Fruit fly (Drosophila melanogaster): ENCODE measurements around the gene ed.

ed gene

DNA sequence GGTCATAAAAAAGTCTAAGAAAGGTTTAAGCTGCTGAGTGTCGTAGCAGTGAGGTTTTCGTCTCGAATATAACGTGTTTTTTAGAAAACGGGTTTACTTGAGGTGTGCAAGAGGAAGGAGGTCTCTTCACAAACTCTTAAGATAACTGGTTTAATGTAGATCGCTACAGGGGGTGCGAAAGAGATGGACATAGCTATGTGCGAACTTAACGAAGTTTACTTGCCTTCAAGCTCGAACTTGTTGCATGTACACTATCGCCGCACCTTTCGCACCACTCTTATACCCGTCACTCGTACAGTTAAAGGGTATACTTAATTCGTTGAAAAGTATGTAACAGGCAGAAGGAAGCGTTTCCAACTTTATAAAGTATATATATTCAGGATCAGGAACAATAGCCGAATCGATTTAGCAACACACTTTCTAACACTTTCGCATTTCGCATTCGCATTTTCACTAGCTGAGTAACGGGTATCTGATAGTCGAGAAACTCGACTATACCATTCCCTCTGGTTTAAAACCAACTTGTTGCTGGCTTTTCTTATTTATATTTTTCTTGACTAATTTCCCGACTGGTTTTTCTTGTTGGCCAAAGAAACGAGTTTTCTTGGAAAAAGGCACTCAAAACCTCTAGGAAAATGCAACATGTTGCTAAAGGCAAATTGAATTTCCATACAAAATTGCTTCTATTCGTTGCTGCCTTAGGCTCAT, 787 bp upstream of the ed start (continued):
- TF ChIP-seq Hmr (GFP tag; optimal IDR thresholded peaks at IDR 0.05) (peak; percentile 67), ERR (GFP tag; optimal IDR thresholded peaks at IDR 0.05) (peak; percentile 57), Fer3 (tag; optimal IDR thresholded peaks at IDR 0.05) (peak; percentile 76), Dbx (GFP tag; IDR thresholded peaks at IDR 0.05) (peak; percentile 77; the same call in 2 of the 3 replicates), Sin3A (optimal IDR thresholded peaks at IDR 0.05) (no peak), CG1233 (GFP tag; optimal IDR thresholded peaks at IDR 0.05) (peak; percentile 78)

DNA sequence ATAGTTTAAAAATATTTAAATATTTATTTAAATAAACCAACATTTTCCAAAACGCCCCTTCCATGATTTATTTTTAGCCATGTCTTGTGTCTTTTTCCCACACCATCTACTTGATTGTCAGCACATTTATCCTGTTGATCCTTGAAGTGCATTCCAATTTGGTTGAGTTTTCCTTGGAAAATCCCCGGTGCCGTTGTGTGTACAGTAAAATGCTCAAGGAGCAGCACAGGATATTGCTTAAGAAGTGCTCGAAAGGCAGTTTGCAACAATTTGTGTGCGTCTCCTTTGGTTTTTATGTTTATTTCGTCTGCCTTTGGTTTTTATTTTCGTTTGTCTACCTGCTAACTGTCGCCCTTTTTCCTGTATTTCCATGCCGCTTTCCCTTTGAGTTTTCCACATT, 3.1 kb downstream of the ed start:
- TF ChIP-seq CG2199 (GFP tag; IDR thresholded peaks at IDR 0.05) (peak; percentile 40; the same call in 1 of the 3 replicates), pros (GFP tag; optimal IDR thresholded peaks at IDR 0.05) (peak; percentile 90), tll (GFP tag; optimal IDR thresholded peaks at IDR 0.05) (peak in 1 of 2 experiments; percentile 33), CG14710 (tag; optimal IDR thresholded peaks at IDR 0.05) (no peak), gro (GFP tag; optimal IDR thresholded peaks at IDR 0.05) (no peak), Bdp1 (GFP tag; optimal IDR thresholded peaks at IDR 0.05) (no peak), disco-r (GFP tag; optimal IDR thresholded peaks at IDR 0.05) (no peak), CG8924 (tag; optimal IDR thresholded peaks at IDR 0.05) (peak; percentile 0), twi (tag; optimal IDR thresholded peaks at IDR 0.05) (peak; percentile 52), CG15479 (GFP tag; optimal IDR thresholded peaks at IDR 0.05) (peak; percentile 44)

DNA sequence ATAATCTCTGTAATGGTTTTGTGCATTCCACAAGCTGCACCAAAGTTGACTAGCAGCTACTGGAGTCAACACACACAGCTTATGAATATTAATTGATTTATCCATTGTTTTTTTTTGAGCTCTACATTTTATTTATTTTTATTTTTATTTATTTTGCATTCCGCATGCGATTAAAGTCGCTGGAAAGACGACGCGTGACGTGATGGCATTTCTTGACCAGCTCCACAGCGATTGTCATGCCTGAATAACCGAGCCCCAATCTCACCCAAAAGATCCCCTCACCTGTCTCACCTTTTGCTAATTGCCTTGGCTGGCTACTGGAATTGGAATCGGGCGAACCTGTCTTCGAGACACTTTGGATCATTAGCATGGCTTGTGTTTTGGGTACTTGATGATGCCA, 5.1 kb downstream of the ed start:
- TF ChIP-seq chinmo (GFP tag; IDR thresholded peaks at IDR 0.05; ENCODE audit: partially characterized antibody) (0 out of 4 replicates have a peak, but pooled peaks have one; percentile 77), Scr (GFP tag; IDR thresholded peaks at IDR 0.05; ENCODE audit: partially characterized antibody) (no peak), sd (tag; optimal IDR thresholded peaks at IDR 0.05) (peak; percentile 58), lbe (GFP tag; optimal IDR thresholded peaks at IDR 0.05) (no peak), vvl (GFP tag; IDR thresholded peaks at IDR 0.05) (peak; percentile 43; the same call in 1 of the 2 replicates)

DNA sequence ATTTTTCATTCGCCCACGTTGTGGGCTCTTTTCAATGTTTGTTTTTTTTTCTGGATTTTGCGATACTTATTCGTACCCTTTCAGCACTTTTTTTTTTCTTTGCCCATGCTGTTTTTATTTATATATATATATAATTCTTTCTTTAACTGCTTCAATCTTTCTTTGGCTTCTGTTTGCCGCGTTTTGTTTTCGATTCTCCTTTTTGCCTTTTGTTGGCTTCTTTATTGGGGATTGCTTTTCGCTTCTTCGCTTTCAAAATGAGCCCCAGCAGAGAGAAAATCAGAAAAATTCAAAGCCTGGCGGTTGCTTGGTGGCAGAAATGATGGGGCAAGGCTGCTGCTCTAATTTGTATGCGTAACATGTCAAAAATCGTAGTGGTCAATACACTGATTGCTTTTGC, 5.8 kb downstream of the ed start:
- TF ChIP-seq CG8359 (GFP tag; optimal IDR thresholded peaks at IDR 0.05; ENCODE audit: borderline replicate concordance) (no peak), Opbp (GFP tag; IDR thresholded peaks at IDR 0.05; ENCODE audit: partially characterized antibody) (0 out of 3 replicates have a peak, but pooled peaks have one; percentile 22)

DNA sequence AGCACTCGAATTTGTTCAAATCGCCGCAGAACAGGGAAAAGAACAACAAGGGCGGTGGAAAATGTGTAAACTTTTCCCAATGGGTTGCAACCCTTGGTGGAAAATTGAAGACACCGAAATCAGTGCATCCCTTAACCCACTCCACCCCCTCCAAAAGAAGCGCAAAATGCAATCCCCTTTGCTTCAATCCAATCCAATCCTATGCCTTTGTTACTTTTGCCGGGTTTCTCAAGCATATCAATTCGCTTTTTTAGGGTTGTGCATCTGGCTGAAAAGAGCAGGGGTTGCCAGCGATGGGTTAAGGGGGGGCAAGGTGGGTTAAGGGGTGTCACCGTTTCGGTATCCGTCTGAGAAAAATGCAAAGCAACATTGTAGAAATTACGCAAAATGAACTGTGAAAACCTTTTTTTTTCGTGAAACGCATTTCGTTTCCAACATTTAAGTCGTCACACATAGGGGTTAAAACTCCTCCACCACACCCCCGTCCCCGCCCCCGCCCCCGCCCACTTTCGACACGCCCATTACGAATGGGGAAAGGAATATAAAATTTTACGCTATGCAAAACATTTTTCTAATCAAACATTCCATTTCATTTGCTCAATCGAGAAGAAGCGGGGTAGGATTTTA, 7.0 kb downstream of the ed start:
- TF ChIP-seq CG1602 (GFP tag; optimal IDR thresholded peaks at IDR 0.05) (no peak), run (tag; optimal IDR thresholded peaks at IDR 0.05) (peak; percentile 4), cad (GFP tag; optimal IDR thresholded peaks at IDR 0.05) (no peak), CG1603 (tag; optimal IDR thresholded peaks at IDR 0.05) (no peak), CG2202 (tag; optimal IDR thresholded peaks at IDR 0.05) (no peak), pros (GFP tag; optimal IDR thresholded peaks at IDR 0.05) (peak; percentile 97), Aef1 (GFP tag; IDR thresholded peaks at IDR 0.05) (no peak), CG12071 (GFP tag; optimal IDR thresholded peaks at IDR 0.05) (no peak), lov (optimal IDR thresholded peaks at IDR 0.05) (no peak), lov (GFP tag; IDR thresholded peaks at IDR 0.05) (no peak), CG17385 (GFP tag; optimal IDR thresholded peaks at IDR 0.05) (no peak), oc (tag; optimal IDR thresholded peaks at IDR 0.05) (peak; percentile 33), Kr (GFP tag; optimal IDR thresholded peaks at IDR 0.05) (peak; percentile 75), bcd (GFP tag; optimal IDR thresholded peaks at IDR 0.05) (no peak), nerfin-1 (tag; optimal IDR thresholded peaks at IDR 0.05) (peak; percentile 21), Mad (GFP tag; optimal IDR thresholded peaks at IDR 0.05) (no peak), gsb-n (tag; optimal IDR thresholded peaks at IDR 0.05) (peak; percentile 53), sd (tag; optimal IDR thresholded peaks at IDR 0.05) (peak; percentile 13), crol (GFP tag; IDR thresholded peaks at IDR 0.05) (peak; percentile 68), her (GFP tag; optimal IDR thresholded peaks at IDR 0.05) (no peak), CG2199 (GFP tag; IDR thresholded peaks at IDR 0.05) (0 out of 3 replicates have a peak, but pooled peaks have one; percentile 17), CG3065 (GFP tag; optimal IDR thresholded peaks at IDR 0.05) (no peak)
